Worm (Caenorhabditis elegans) whole organism, midembryonic: ENCODE measurements around the gene mtm-5.

Source experiments
- T22C8.4 ChIP-seq: fragments of 200-800 bp; sonication (Bioruptor generic); IDR thresholded peaks from 2 replicates; pipeline ENCODE4 v1.3.6; 2022; ENCODE audit warnings: missing genetic modification characterization, missing compliant biosample characterization
- cog-1 ChIP-seq: sonication (generic microtip); optimal IDR thresholded peaks from 2 replicates; lab custom pipeline; 2016; ENCODE audit warnings: missing genetic modification characterization, missing compliant biosample characterization
- flt-1 ChIP-seq: fragments of 200-800 bp; sonication (Bioruptor generic); IDR thresholded peaks from 2 replicates; pipeline ENCODE4 v1.3.6; 2022; ENCODE audit warnings: missing genetic modification characterization, missing compliant biosample characterization
- klf-2 ChIP-seq: fragments of 200-800 bp; sonication (Bioruptor generic); conservative IDR thresholded peaks from 2 replicates; pipeline ENCODE4 v1.3.6; 2022; ENCODE audit warnings: missing genetic modification reagents, missing genetic modification characterization, missing compliant biosample characterization
- med-1 ChIP-seq: sonication (generic microtip); optimal IDR thresholded peaks from 2 replicates; lab custom pipeline; 2017; ENCODE audit warnings: missing genetic modification characterization, mild to moderate bottlenecking, missing compliant biosample characterization, antibody characterized with exemption, missing genetic modification reagents; ENCODE audit not compliant: insufficient read depth
- ref-1 ChIP-seq: fragments of 200-800 bp; sonication (Bioruptor generic); conservative IDR thresholded peaks from 2 replicates; pipeline ENCODE4 v1.3.6; 2022; ENCODE audit warnings: missing genetic modification reagents, missing genetic modification characterization, missing compliant biosample characterization
- tab-1 ChIP-seq: fragments of 200-800 bp; sonication (Bioruptor generic); IDR thresholded peaks from 2 replicates; pipeline ENCODE4 v1.3.6; 2022; ENCODE audit warnings: missing genetic modification characterization, missing compliant biosample characterization
- ztf-23 ChIP-seq: fragments of 200-800 bp; sonication (Bioruptor generic); IDR thresholded peaks from 2 replicates; pipeline ENCODE4 v1.3.6; 2022; ENCODE audit warnings: missing genetic modification reagents, missing genetic modification characterization, missing compliant biosample characterization
- ztf-29 ChIP-seq: fragments of 200-800 bp; sonication (Bioruptor generic); IDR thresholded peaks from 2 replicates; pipeline ENCODE4 v1.3.6; 2022; ENCODE audit warnings: missing genetic modification reagents, missing genetic modification characterization, missing compliant biosample characterization

mtm-5 gene

ce11 chrX:5264026-5264425 lies 20.8 kb upstream of the mtm-5 start, which contains the start of gene Y34B4A.4:
Gene Y34B4A.4 (plus strand): TSS chrX:5264326.
- TF ChIP-seq flt-1 (GFP tag; lab: Robert Waterston, UW) (no peak), klf-2 (no peak), ztf-29 (GFP tag; lab: Robert Waterston, UW) (no peak), med-1 (GFP tag; lab: Kevin White, UChicago) (no peak), T22C8.4 (GFP tag; lab: Robert Waterston, UW) (no peak), ref-1 (no peak), cog-1 (tag; lab: Kevin White, UChicago) (no peak), ztf-23 (no peak), tab-1 (GFP tag; lab: Robert Waterston, UW) (no peak)

- TF ChIP-seq flt-1 (GFP tag; lab: Robert Waterston, UW) (no peak), tab-1 (GFP tag; lab: Robert Waterston, UW) (no peak), klf-2 (no peak), ref-1 (no peak), T22C8.4 (GFP tag; lab: Robert Waterston, UW) (no peak), ztf-23 (no peak), med-1 (GFP tag; lab: Kevin White, UChicago) (no peak), cog-1 (tag; lab: Kevin White, UChicago) (no peak), ztf-29 (GFP tag; lab: Robert Waterston, UW) (no peak)
Observed at ce11 chrX:5263585-5263984, 20.4 kb upstream of the mtm-5 start.

ce11 chrX:5262033-5262432 lies 18.8 kb upstream of the mtm-5 start:
- TF ChIP-seq T22C8.4 (GFP tag; lab: Robert Waterston, UW) (no peak), ref-1 (no peak), ztf-23 (no peak), flt-1 (GFP tag; lab: Robert Waterston, UW) (no peak), cog-1 (tag; lab: Kevin White, UChicago) (no peak), med-1 (GFP tag; lab: Kevin White, UChicago) (no peak), klf-2 (no peak), ztf-29 (GFP tag; lab: Robert Waterston, UW) (no peak), tab-1 (GFP tag; lab: Robert Waterston, UW) (no peak)

ce11 chrX:5260389-5260788 lies 17.2 kb upstream of the mtm-5 start:
- TF ChIP-seq flt-1 (GFP tag; lab: Robert Waterston, UW) = no peak
- no peak for TF ChIP-seq ref-1
- no peak for TF ChIP-seq T22C8.4 (GFP tag; lab: Robert Waterston, UW)
- no peak for TF ChIP-seq tab-1 (GFP tag; lab: Robert Waterston, UW)
- no peak for TF ChIP-seq ztf-23
- no peak for TF ChIP-seq ztf-29 (GFP tag; lab: Robert Waterston, UW)
- no peak for TF ChIP-seq med-1 (GFP tag; lab: Kevin White, UChicago)

- TF ChIP-seq cog-1 (tag; lab: Kevin White, UChicago) (no peak), ztf-23 (no peak), klf-2 (no peak), ref-1 (no peak), T22C8.4 (GFP tag; lab: Robert Waterston, UW) (no peak), flt-1 (GFP tag; lab: Robert Waterston, UW) (no peak), ztf-29 (GFP tag; lab: Robert Waterston, UW) (no peak), tab-1 (GFP tag; lab: Robert Waterston, UW) (no peak), med-1 (GFP tag; lab: Kevin White, UChicago) (no peak)
Observed at ce11 chrX:5256999-5257398, 13.8 kb upstream of the mtm-5 start, which contains the start of gene nspg-12. Gene nspg-12 (plus strand): TSS chrX:5257299.

ce11 chrX:5255320-5255719 lies 12.1 kb upstream of the mtm-5 start:
- TF ChIP-seq ref-1 (no peak), klf-2 (no peak), T22C8.4 (GFP tag; lab: Robert Waterston, UW) (no peak), tab-1 (GFP tag; lab: Robert Waterston, UW) (no peak), ztf-23 (no peak), cog-1 (tag; lab: Kevin White, UChicago) (no peak), flt-1 (GFP tag; lab: Robert Waterston, UW) (no peak), med-1 (GFP tag; lab: Kevin White, UChicago) (no peak), ztf-29 (GFP tag; lab: Robert Waterston, UW) (no peak)

- TF ChIP-seq tab-1 (GFP tag; lab: Robert Waterston, UW) = no peak
Observed at ce11 chrX:5254894-5255293, 11.7 kb upstream of the mtm-5 start, which contains the start of gene nspg-13. Gene nspg-13 (plus strand): TSS chrX:5255194.

ce11 chrX:5252798-5253197 lies 9.6 kb upstream of the mtm-5 start, which contains the start of gene nspg-14:
Gene nspg-14 (plus strand): TSS chrX:5253047.
- no peak for TF ChIP-seq ztf-23
- no peak for TF ChIP-seq flt-1 (GFP tag; lab: Robert Waterston, UW)
- no peak for TF ChIP-seq ztf-29 (GFP tag; lab: Robert Waterston, UW)
- no peak for TF ChIP-seq ref-1
- no peak for TF ChIP-seq med-1 (GFP tag; lab: Kevin White, UChicago)
- TF ChIP-seq klf-2 = no peak
- no peak for TF ChIP-seq tab-1 (GFP tag; lab: Robert Waterston, UW)
- TF ChIP-seq T22C8.4 (GFP tag; lab: Robert Waterston, UW) = no peak
- TF ChIP-seq cog-1 (tag; lab: Kevin White, UChicago) = no peak

ce11 chrX:5249603-5250002 lies 6.4 kb upstream of the mtm-5 start, which contains the start of gene Y34B4A.10:
Gene Y34B4A.10 (plus strand): TSS chrX:5249903.
- no peak for TF ChIP-seq cog-1 (tag; lab: Kevin White, UChicago)
- no peak for TF ChIP-seq med-1 (GFP tag; lab: Kevin White, UChicago)
- no peak for TF ChIP-seq ref-1
- no peak for TF ChIP-seq flt-1 (GFP tag; lab: Robert Waterston, UW)
- TF ChIP-seq ztf-23 = no peak
- no peak for TF ChIP-seq klf-2
- TF ChIP-seq ztf-29 (GFP tag; lab: Robert Waterston, UW) = no peak
- TF ChIP-seq tab-1 (GFP tag; lab: Robert Waterston, UW) = no peak
- TF ChIP-seq T22C8.4 (GFP tag; lab: Robert Waterston, UW) = no peak

- TF ChIP-seq ztf-23 = no peak
- TF ChIP-seq ztf-29 (GFP tag; lab: Robert Waterston, UW) = no peak
- no peak for TF ChIP-seq tab-1 (GFP tag; lab: Robert Waterston, UW)
- TF ChIP-seq ref-1 = no peak
- no peak for TF ChIP-seq cog-1 (tag; lab: Kevin White, UChicago)
- TF ChIP-seq T22C8.4 (GFP tag; lab: Robert Waterston, UW) = no peak
- no peak for TF ChIP-seq klf-2
- no peak for TF ChIP-seq flt-1 (GFP tag; lab: Robert Waterston, UW)
- no peak for TF ChIP-seq med-1 (GFP tag; lab: Kevin White, UChicago)
Observed at ce11 chrX:5248754-5249153, 5.5 kb upstream of the mtm-5 start.
